Fruit fly (Drosophila melanogaster) whole organism, wandering third instar larva: Measurements from ENCODE around the gene CG9288.

Experiments used
- br ChIP-seq: fragments of 200-800 bp; sonication (Bioruptor generic); optimal IDR thresholded peaks from 2 replicates; lab custom pipeline; 2016; ENCODE audit warnings: missing biosample characterization, missing genetic modification characterization
- dl ChIP-seq, 2 experiments: fragments of 175-275, 200-275 bp in 1 of 2; fragments of 200-275 bp in 1 of 2; sonication (Bioruptor generic); optimal IDR thresholded peaks; lab custom pipeline; 2018; ENCODE audit warnings: mild to moderate bottlenecking in 2 of 2, missing biosample characterization in 2 of 2, missing genetic modification characterization in 2 of 2, moderate library complexity in 2 of 2; ENCODE audit not compliant: partially characterized antibody in 2 of 2, insufficient read depth in 1 of 2
- dmrt93B ChIP-seq: fragments of 200-800 bp; sonication (Bioruptor generic); optimal IDR thresholded peaks from 2 replicates; lab custom pipeline; 2018; ENCODE audit warnings: missing biosample characterization, mild to moderate bottlenecking, missing genetic modification characterization
- psq ChIP-seq: fragments of 200-800 bp; sonication (Bioruptor generic); optimal IDR thresholded peaks from 3 replicates; lab custom pipeline; 2017; ENCODE audit warnings: missing biosample characterization, mild to moderate bottlenecking, missing genetic modification characterization, moderate library complexity
- sv ChIP-seq: fragments of 200-800 bp; sonication (Bioruptor generic); optimal IDR thresholded peaks from 3 replicates; lab custom pipeline; 2016; ENCODE audit warnings: missing biosample characterization, missing genetic modification characterization

- TF ChIP-seq psq (GFP tag; lab: Kevin White, UChicago) (peak; percentile 8), br (GFP tag; lab: Kevin White, UChicago) (peak; percentile 8), sv (no peak), dmrt93B (GFP tag; lab: Kevin White, UChicago) (no peak), dl (GFP tag; optimal IDR thresholded peaks at IDR 0.05; lab: Kevin White, UChicago; ENCODE audit: insufficient read depth in 1 of 2, partially characterized antibody in 2 of 2) (peak; percentile 92 to 96)
These were observed 33.4 kb downstream of the CG9288 start, which contains the start of the genes tal-1A, tal-2A, tal-3A and tal-AA for dm6 chr3R:13812736-13813250.
